Fruit fly (Drosophila melanogaster): ENCODE results near the gene Doc3.

The Doc3 gene

dm6 chr3L:9033999-9034626 is 29.1 kb downstream of the Doc3 start (continued):
- TF ChIP-seq CG18599 (GFP tag; optimal IDR thresholded peaks at IDR 0.05) = peak; percentile 67
- TF ChIP-seq stc (GFP tag; IDR thresholded peaks at IDR 0.05) = peak; percentile 67; the same call in 1 of the 2 replicates
- TF ChIP-seq her (GFP tag; optimal IDR thresholded peaks at IDR 0.05) = no peak
- TF ChIP-seq NC2β (GFP tag; optimal IDR thresholded peaks at IDR 0.05) = no peak
- peak; percentile 19 for TF ChIP-seq Meics (GFP tag; optimal IDR thresholded peaks at IDR 0.05)
- TF ChIP-seq Fer3 (tag; optimal IDR thresholded peaks at IDR 0.05) = peak; percentile 39
- TF ChIP-seq Ada2b (GFP tag; IDR thresholded peaks at IDR 0.05) = peak; percentile 57; the same call in 1 of the 2 replicates
- no peak for TF ChIP-seq pfk (GFP tag; optimal IDR thresholded peaks at IDR 0.05)
- TF ChIP-seq vvl (GFP tag; IDR thresholded peaks at IDR 0.05) = peak; percentile 81
- peak; percentile 11 for TF ChIP-seq chn (GFP tag; optimal IDR thresholded peaks at IDR 0.05)
- no peak for TF ChIP-seq tll (GFP tag; optimal IDR thresholded peaks at IDR 0.05)
- no peak for TF ChIP-seq CG11560 (tag; IDR thresholded peaks at IDR 0.05)
- peak; percentile 31; the same call in 1 of the 2 replicates for TF ChIP-seq Rx (GFP tag; IDR thresholded peaks at IDR 0.05)
- peak; percentile 83 for TF ChIP-seq CG14710 (tag; optimal IDR thresholded peaks at IDR 0.05)
- peak; percentile 41 for TF ChIP-seq TFAM (GFP tag; optimal IDR thresholded peaks at IDR 0.05)
- TF ChIP-seq ttk (GFP tag; IDR thresholded peaks at IDR 0.05) = peak; percentile 77; the same call in 1 of the 2 replicates
- 0 out of 2 replicates have a peak, but pooled peaks have one; percentile 28 for TF ChIP-seq Nf-YA (GFP tag; IDR thresholded peaks at IDR 0.05)
- TF ChIP-seq HmgD (GFP tag; optimal IDR thresholded peaks at IDR 0.05) = no peak
- peak in 1 of 2 experiments; percentile 43 for TF ChIP-seq Pdp1 (GFP tag; optimal IDR thresholded peaks at IDR 0.05)
- TF ChIP-seq tio (GFP tag; optimal IDR thresholded peaks at IDR 0.05) = no peak
- peak; percentile 22 for TF ChIP-seq CG8944 (GFP tag; optimal IDR thresholded peaks at IDR 0.05)
- TF ChIP-seq eve (GFP tag; optimal IDR thresholded peaks at IDR 0.05) = no peak
- no peak for TF ChIP-seq Dref (GFP tag; IDR thresholded peaks at IDR 0.05)
- TF ChIP-seq fru (optimal IDR thresholded peaks at IDR 0.05) = no peak
- peak; percentile 23; the same call in 1 of the 2 replicates for TF ChIP-seq ro (GFP tag; IDR thresholded peaks at IDR 0.05)
- peak; percentile 87 for TF ChIP-seq CG7271 (tag; optimal IDR thresholded peaks at IDR 0.05)
- peak; percentile 32 for TF ChIP-seq scrt (GFP tag; optimal IDR thresholded peaks at IDR 0.05)
- TF ChIP-seq CG11093 (GFP tag; IDR thresholded peaks at IDR 0.05) = peak; percentile 68; the same call in 2 of the 3 replicates
- peak; percentile 74 for TF ChIP-seq Sox100B (GFP tag; optimal IDR thresholded peaks at IDR 0.05)
- TF ChIP-seq Hr39 (optimal IDR thresholded peaks at IDR 0.05) = no peak
- TF ChIP-seq CG16863 (GFP tag; optimal IDR thresholded peaks at IDR 0.05) = peak; percentile 59
- peak; percentile 77 for TF ChIP-seq croc (GFP tag; conservative IDR thresholded peaks at IDR 0.05)
- TF ChIP-seq CG4707 (GFP tag; optimal IDR thresholded peaks at IDR 0.05) = peak; percentile 4
- no peak for TF ChIP-seq CG2129 (GFP tag; IDR thresholded peaks at IDR 0.05; ENCODE audit: partially characterized antibody)
- peak; percentile 25 for TF ChIP-seq CG10147 (GFP tag; optimal IDR thresholded peaks at IDR 0.05)
- peak; percentile 54 for TF ChIP-seq MTF-1 (GFP tag; optimal IDR thresholded peaks at IDR 0.05; ENCODE audit: borderline replicate concordance)
- no peak for TF ChIP-seq Oaz (GFP tag; IDR thresholded peaks at IDR 0.05)
- 0 out of 3 replicates have a peak, but pooled peaks have one; percentile 35 for TF ChIP-seq CG2199 (GFP tag; IDR thresholded peaks at IDR 0.05)
- peak; percentile 22 for TF ChIP-seq Jarid2 (GFP tag; optimal IDR thresholded peaks at IDR 0.05)
- TF ChIP-seq CG32532 (GFP tag; IDR thresholded peaks at IDR 0.05) = 0 out of 2 replicates have a peak, but pooled peaks have one; percentile 12
- peak; percentile 41 for TF ChIP-seq CG33557 (GFP tag; optimal IDR thresholded peaks at IDR 0.05)
- no peak for TF ChIP-seq D19B (GFP tag; optimal IDR thresholded peaks at IDR 0.05)
- TF ChIP-seq org-1 (GFP tag; optimal IDR thresholded peaks at IDR 0.05) = no peak
- no peak for TF ChIP-seq eyg (GFP tag; optimal IDR thresholded peaks at IDR 0.05)
- peak; percentile 84 for TF ChIP-seq CG17359 (tag; optimal IDR thresholded peaks at IDR 0.05)
- TF ChIP-seq CG12071 (GFP tag; optimal IDR thresholded peaks at IDR 0.05) = peak; percentile 40
- TF ChIP-seq CG31224 (GFP tag; IDR thresholded peaks at IDR 0.05) = peak; percentile 18; the same call in 1 of the 2 replicates
- no peak for TF ChIP-seq salm (tag; optimal IDR thresholded peaks at IDR 0.05)
- no peak for TF ChIP-seq oc (tag; optimal IDR thresholded peaks at IDR 0.05)
- no peak for TF ChIP-seq CG15073 (GFP tag; optimal IDR thresholded peaks at IDR 0.05)

Measured in whole organism, embryonic.